Fruit fly (Drosophila melanogaster): ENCODE measurements around the gene CG14658.
A peak's percentile ranks its signal among the peaks of the same experiment; 100 is the strongest.

The CG14658 gene

DNA sequence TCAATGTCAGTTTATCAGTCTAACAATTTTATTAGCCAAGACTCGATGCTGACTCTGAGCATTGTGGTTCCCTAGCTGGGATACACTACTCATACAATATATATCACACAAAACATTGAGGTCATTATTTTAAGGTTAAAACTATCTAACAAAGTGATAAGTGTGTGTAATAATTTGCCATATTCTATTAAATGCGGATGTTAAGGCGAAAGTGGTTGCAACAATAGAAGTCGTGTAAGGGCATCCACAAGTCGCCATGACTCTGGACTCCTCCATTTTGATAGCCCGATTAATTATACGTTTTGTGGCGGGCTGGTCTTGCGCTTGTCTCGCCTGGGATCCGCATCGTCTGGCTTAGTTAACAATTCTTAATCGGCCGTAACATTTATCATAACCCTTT is 16.5 kb upstream of the CG14658 start (continued):
- TF ChIP-seq Deaf1 (tag; optimal IDR thresholded peaks at IDR 0.05) (no peak), MESR4 (GFP tag; optimal IDR thresholded peaks at IDR 0.05) (no peak), CG13775 (GFP tag; optimal IDR thresholded peaks at IDR 0.05) (peak; percentile 9), CG12219 (GFP tag; optimal IDR thresholded peaks at IDR 0.05) (peak; percentile 35), CG13624 (GFP tag; optimal IDR thresholded peaks at IDR 0.05) (no peak), Mrtf (GFP tag; IDR thresholded peaks at IDR 0.05) (no peak), lov (optimal IDR thresholded peaks at IDR 0.05) (no peak), lov (GFP tag; IDR thresholded peaks at IDR 0.05) (0 out of 3 replicates have a peak, but pooled peaks have one; percentile 40), CG8944 (GFP tag; optimal IDR thresholded peaks at IDR 0.05) (no peak), gem (tag; optimal IDR thresholded peaks at IDR 0.05) (no peak), pb (GFP tag; optimal IDR thresholded peaks at IDR 0.05) (no peak), mam (GFP tag; optimal IDR thresholded peaks at IDR 0.05) (no peak), Hey (tag; optimal IDR thresholded peaks at IDR 0.05) (no peak), Ets97D (GFP tag; optimal IDR thresholded peaks at IDR 0.05) (no peak), dmrt11E (tag; optimal IDR thresholded peaks at IDR 0.05) (peak; percentile 84), CG6254 (GFP tag; optimal IDR thresholded peaks at IDR 0.05) (no peak), Rx (GFP tag; IDR thresholded peaks at IDR 0.05) (no peak), ro (GFP tag; IDR thresholded peaks at IDR 0.05) (no peak), CG5245 (GFP tag; optimal IDR thresholded peaks at IDR 0.05) (no peak), sens-2 (GFP tag; IDR thresholded peaks at IDR 0.05) (no peak), TFAM (GFP tag; optimal IDR thresholded peaks at IDR 0.05) (no peak), Lpt (GFP tag; optimal IDR thresholded peaks at IDR 0.05) (no peak), CG4730 (GFP tag; IDR thresholded peaks at IDR 0.05) (no peak), CG13296 (GFP tag; optimal IDR thresholded peaks at IDR 0.05) (no peak), CG17186 (GFP tag; optimal IDR thresholded peaks at IDR 0.05) (no peak), Bdp1 (GFP tag; optimal IDR thresholded peaks at IDR 0.05) (no peak), CG7987 (GFP tag; optimal IDR thresholded peaks at IDR 0.05) (no peak), CG10565 (GFP tag; optimal IDR thresholded peaks at IDR 0.05) (no peak), Mes4 (GFP tag; optimal IDR thresholded peaks at IDR 0.05) (no peak), Vsx1 (GFP tag; optimal IDR thresholded peaks at IDR 0.05) (peak; percentile 60), CG14014 (GFP tag; IDR thresholded peaks at IDR 0.05) (no peak; the same call in 1 of the 2 replicates), Bteb2 (GFP tag; optimal IDR thresholded peaks at IDR 0.05) (no peak), pan (optimal IDR thresholded peaks at IDR 0.05) (no peak), pan (GFP tag; optimal IDR thresholded peaks at IDR 0.05 in 1 of 2, IDR thresholded peaks at IDR 0.05 in 1 of 2) (no peak), CG17612 (GFP tag; IDR thresholded peaks at IDR 0.05) (no peak), tll (GFP tag; optimal IDR thresholded peaks at IDR 0.05) (no peak), CG11723 (GFP tag; optimal IDR thresholded peaks at IDR 0.05) (no peak), stwl (tag; optimal IDR thresholded peaks at IDR 0.05) (no peak), bsh (GFP tag; optimal IDR thresholded peaks at IDR 0.05) (peak in 1 of 2 experiments; percentile 79), sqz (GFP tag; optimal IDR thresholded peaks at IDR 0.05) (no peak), sima (GFP tag; optimal IDR thresholded peaks at IDR 0.05) (no peak), CG30431 (GFP tag; optimal IDR thresholded peaks at IDR 0.05) (no peak), eve (GFP tag; optimal IDR thresholded peaks at IDR 0.05) (no peak), Sox102F (GFP tag; optimal IDR thresholded peaks at IDR 0.05) (no peak), CG1792 (GFP tag; optimal IDR thresholded peaks at IDR 0.05) (no peak), Dip2 (GFP tag; IDR thresholded peaks at IDR 0.05) (no peak), tup (GFP tag; optimal IDR thresholded peaks at IDR 0.05) (no peak), CG16863 (GFP tag; optimal IDR thresholded peaks at IDR 0.05) (peak; percentile 23), otp (GFP tag; IDR thresholded peaks at IDR 0.05) (0 out of 3 replicates have a peak, but pooled peaks have one; percentile 37), CG8290 (GFP tag; optimal IDR thresholded peaks at IDR 0.05) (no peak), CG8290 (tag; optimal IDR thresholded peaks at IDR 0.05) (no peak), da (GFP tag; optimal IDR thresholded peaks at IDR 0.05) (no peak), Hsf (GFP tag; optimal IDR thresholded peaks at IDR 0.05) (peak; percentile 36)

All from whole organism, embryonic.